Fruit fly (Drosophila melanogaster) whole organism, embryonic: Measurements from ENCODE around the gene Mst77F.

Source experiments
- Dref ChIP-seq: fragments of 200-800 bp; sonication (Bioruptor generic); IDR thresholded peaks from 2 replicates; pipeline ENCODE4 v1.3.6; 2022; ENCODE audit warnings: missing biosample characterization, missing genetic modification characterization
- Fer1 ChIP-seq: fragments of 200-800 bp; sonication (Bioruptor generic); optimal IDR thresholded peaks from 2 replicates; lab custom pipeline; 2017; ENCODE audit warnings: missing biosample characterization, mild to moderate bottlenecking, missing genetic modification characterization
- run ChIP-seq: fragments of 200-800 bp; sonication (Bioruptor generic); optimal IDR thresholded peaks from 3 replicates; lab custom pipeline; 2018; ENCODE audit warnings: missing biosample characterization, mild to moderate bottlenecking, missing genetic modification characterization

dm6 chr3L:20800208-20800607 lies 17.6 kb downstream of the Mst77F start, which contains the start of gene Spc105R:
- TF ChIP-seq Fer1 (GFP tag; lab: Kevin White, UChicago) = no peak
- TF ChIP-seq Dref (GFP tag; lab: Robert Waterston, UW) = no peak
- TF ChIP-seq run (tag; lab: Kevin White, UChicago) = no peak
